Fruit fly (Drosophila melanogaster) whole organism, embryonic: ENCODE measurements around the gene CG8671.
A peak's percentile ranks its signal among the peaks of the same experiment; 100 is the strongest.

Experiments
- C15 ChIP-seq: fragments of 200-800 bp; sonication (Bioruptor generic); IDR thresholded peaks from 3 replicates; pipeline ENCODE4 v1.3.6; 2022; ENCODE audit warnings: missing biosample characterization, missing genetic modification characterization
- CG10274 ChIP-seq: fragments of 200-800 bp; sonication (Bioruptor generic); optimal IDR thresholded peaks from 3 replicates; lab custom pipeline; 2017; ENCODE audit warnings: missing biosample characterization, mild to moderate bottlenecking, missing genetic modification characterization
- CG10462 ChIP-seq: fragments of 200-800 bp; sonication (Bioruptor generic); optimal IDR thresholded peaks from 2 replicates; lab custom pipeline; 2016; ENCODE audit warnings: missing biosample characterization, missing genetic modification characterization
- CG10543 ChIP-seq: fragments of 200-800 bp; sonication (Bioruptor generic); optimal IDR thresholded peaks from 3 replicates; lab custom pipeline; 2017; ENCODE audit warnings: missing biosample characterization, mild to moderate bottlenecking, missing genetic modification characterization, moderate library complexity
- CG10654 ChIP-seq: fragments of 200-800 bp; sonication (Bioruptor generic); optimal IDR thresholded peaks from 2 replicates; lab custom pipeline; 2016; ENCODE audit warnings: missing biosample characterization, missing genetic modification characterization
- CG12769 ChIP-seq: fragments of 200-800 bp; sonication (Bioruptor generic); optimal IDR thresholded peaks from 2 replicates; lab custom pipeline; 2019; ENCODE audit warnings: missing biosample characterization, mild to moderate bottlenecking, missing genetic modification characterization, moderate library complexity
- CG12942 ChIP-seq: fragments of 200-800 bp; sonication (Bioruptor generic); optimal IDR thresholded peaks from 3 replicates; lab custom pipeline; 2016; ENCODE audit warnings: missing biosample characterization, missing genetic modification characterization
- CG13624 ChIP-seq: fragments of 200-800 bp; sonication (Bioruptor generic); optimal IDR thresholded peaks from 2 replicates; lab custom pipeline; 2016; ENCODE audit warnings: missing biosample characterization, missing genetic modification characterization
- CG15479 ChIP-seq: fragments of 200-800 bp; sonication (Bioruptor generic); optimal IDR thresholded peaks from 3 replicates; lab custom pipeline; 2019; ENCODE audit warnings: missing biosample characterization, mild to moderate bottlenecking, missing genetic modification characterization, moderate library complexity
- CG18599 ChIP-seq: fragments of 200-800 bp; sonication (Bioruptor generic); optimal IDR thresholded peaks from 3 replicates; lab custom pipeline; 2017; ENCODE audit warnings: missing biosample characterization, missing genetic modification characterization, mild to moderate bottlenecking, moderate library complexity, missing genetic modification reagents
- CG34376 ChIP-seq: fragments of 200-800 bp; sonication (Bioruptor generic); optimal IDR thresholded peaks from 2 replicates; lab custom pipeline; 2018; ENCODE audit warnings: missing biosample characterization, mild to moderate bottlenecking, missing genetic modification characterization
- CG4404 ChIP-seq: fragments of 200-800 bp; sonication (Bioruptor generic); IDR thresholded peaks from 2 replicates; pipeline ENCODE4 v1.3.6; 2022; ENCODE audit warnings: missing biosample characterization, missing genetic modification characterization
- CG4707 ChIP-seq: fragments of 200-800 bp; sonication (Bioruptor generic); optimal IDR thresholded peaks from 2 replicates; lab custom pipeline; 2018; ENCODE audit warnings: missing biosample characterization, mild to moderate bottlenecking, missing genetic modification characterization, moderate library complexity
- CG6272 ChIP-seq: fragments of 200-800 bp; sonication (Bioruptor generic); IDR thresholded peaks from 2 replicates; pipeline ENCODE4 v1.3.6; 2022; ENCODE audit warnings: missing biosample characterization, missing genetic modification characterization
- CG7271 ChIP-seq: fragments of 200-800 bp; sonication (Bioruptor generic); optimal IDR thresholded peaks from 2 replicates; lab custom pipeline; 2018; ENCODE audit warnings: missing biosample characterization, mild to moderate bottlenecking, missing genetic modification characterization, moderate library complexity
- CG7745 ChIP-seq: fragments of 200-800 bp; sonication (Bioruptor generic); optimal IDR thresholded peaks from 2 replicates; lab custom pipeline; 2018; ENCODE audit warnings: missing biosample characterization, mild to moderate bottlenecking, missing genetic modification characterization, moderate library complexity
- CG8089 ChIP-seq: fragments of 200-800 bp; sonication (Bioruptor generic); optimal IDR thresholded peaks from 3 replicates; lab custom pipeline; 2016; ENCODE audit warnings: missing biosample characterization, missing genetic modification characterization
- CG8281 ChIP-seq: fragments of 200-800 bp; sonication (Bioruptor generic); optimal IDR thresholded peaks from 2 replicates; lab custom pipeline; 2018; ENCODE audit warnings: missing biosample characterization, mild to moderate bottlenecking, missing genetic modification characterization, moderate library complexity
- Deaf1 ChIP-seq: fragments of 200-800 bp; optimal IDR thresholded peaks from 3 replicates; lab custom pipeline; 2019; ENCODE audit warnings: missing biosample characterization, mild to moderate bottlenecking, missing genetic modification characterization, moderate library complexity
- Dref ChIP-seq: fragments of 200-800 bp; sonication (Bioruptor generic); IDR thresholded peaks from 2 replicates; pipeline ENCODE4 v1.3.6; 2022; ENCODE audit warnings: missing biosample characterization, missing genetic modification characterization
- GATAe ChIP-seq: fragments of 200-800 bp; sonication (Bioruptor generic); conservative IDR thresholded peaks from 2 replicates; pipeline ENCODE4 v1.3.6; 2022; ENCODE audit warnings: missing biosample characterization, missing genetic modification characterization
- Hand ChIP-seq: fragments of 200-800 bp; sonication (Bioruptor generic); optimal IDR thresholded peaks from 2 replicates; lab custom pipeline; 2017; ENCODE audit warnings: mild to moderate bottlenecking, missing biosample characterization, missing genetic modification reagents, missing genetic modification characterization
- Hr78 ChIP-seq, 2 experiments: fragments of 200-800 bp in 1 of 2; fragments of >200 bp in 1 of 2; sonication (Bioruptor generic) in 1 of 2; optimal IDR thresholded peaks; 2 replicates each; lab custom pipeline; 2017 to 2019; ENCODE audit warnings: missing biosample characterization in 2 of 2, missing genetic modification characterization in 2 of 2, mild to moderate bottlenecking in 1 of 2, moderate library complexity in 1 of 2
- Med ChIP-seq: fragments of 200-800 bp; sonication (Bioruptor generic); peaks from one replicate; lab custom pipeline; 2016; ENCODE audit warnings: missing biosample characterization, missing genetic modification characterization, mild to moderate bottlenecking, inconsistent platforms, moderate library complexity
- NC2α ChIP-seq: fragments of 200-800 bp; sonication (Bioruptor generic); optimal IDR thresholded peaks from 2 replicates; lab custom pipeline; 2016; ENCODE audit warnings: missing biosample characterization, missing genetic modification characterization
- Opbp ChIP-seq: fragments of 200-800 bp; sonication (Bioruptor generic); IDR thresholded peaks from 3 replicates; pipeline ENCODE4 v1.3.6; 2022; ENCODE audit warnings: missing biosample characterization, missing genetic modification characterization; ENCODE audit not compliant: partially characterized antibody
- Pdp1 ChIP-seq, 2 experiments: fragments of 200-800 bp; sonication (Bioruptor generic); optimal IDR thresholded peaks; 3 replicates each; lab custom pipeline; 2016; ENCODE audit warnings: missing biosample characterization in 2 of 2, missing genetic modification characterization in 2 of 2, mild to moderate bottlenecking in 1 of 2, moderate library complexity in 1 of 2
- Usf ChIP-seq: fragments of 200-800 bp; sonication (Bioruptor generic); optimal IDR thresholded peaks from 2 replicates; lab custom pipeline; 2017; ENCODE audit warnings: missing genotype, missing biosample characterization, missing genetic modification characterization
- ara ChIP-seq: fragments of 200-800 bp; sonication (Bioruptor generic); IDR thresholded peaks from 2 replicates; pipeline ENCODE4 v1.3.6; 2022; ENCODE audit warnings: missing biosample characterization, missing genetic modification characterization
- chinmo ChIP-seq: fragments of 200-800 bp; sonication (Bioruptor generic); IDR thresholded peaks from 4 replicates; pipeline ENCODE4 v1.3.6; 2022; ENCODE audit warnings: missing biosample characterization, missing genetic modification characterization; ENCODE audit not compliant: partially characterized antibody
- cwo ChIP-seq: fragments of 200-800 bp; sonication (Bioruptor generic); optimal IDR thresholded peaks from 3 replicates; lab custom pipeline; 2017; ENCODE audit warnings: missing biosample characterization, missing genetic modification characterization, mild to moderate bottlenecking, moderate library complexity, missing genetic modification reagents
- dmrt11E ChIP-seq: fragments of 200-800 bp; sonication (Bioruptor generic); optimal IDR thresholded peaks from 3 replicates; lab custom pipeline; 2018; ENCODE audit warnings: missing biosample characterization, mild to moderate bottlenecking, missing genetic modification characterization, moderate library complexity
- exex ChIP-seq: fragments of 200-800 bp; sonication (Bioruptor generic); optimal IDR thresholded peaks from 4 replicates; lab custom pipeline; 2018; ENCODE audit warnings: missing biosample characterization, mild to moderate bottlenecking, missing genetic modification characterization, moderate library complexity
- grn ChIP-seq: fragments of 200-800 bp; sonication (Bioruptor generic); optimal IDR thresholded peaks from 3 replicates; lab custom pipeline; 2017; ENCODE audit warnings: missing biosample characterization, missing genetic modification characterization
- kay ChIP-seq: fragments of 200-800 bp; sonication (Bioruptor generic); optimal IDR thresholded peaks from 2 replicates; lab custom pipeline; 2016; ENCODE audit warnings: missing biosample characterization, missing genetic modification characterization
- knrl ChIP-seq: fragments of 200-800 bp; sonication (Bioruptor generic); IDR thresholded peaks from 3 replicates; pipeline ENCODE4 v1.3.6; 2022; ENCODE audit warnings: missing biosample characterization, missing genetic modification characterization; ENCODE audit not compliant: partially characterized antibody
- mirr ChIP-seq: fragments of 200-800 bp; sonication (Bioruptor generic); optimal IDR thresholded peaks from 3 replicates; lab custom pipeline; 2018; ENCODE audit warnings: missing biosample characterization, mild to moderate bottlenecking, missing genetic modification characterization
- pfk ChIP-seq: fragments of 200-800 bp; sonication (Bioruptor generic); optimal IDR thresholded peaks from 2 replicates; lab custom pipeline; 2018; ENCODE audit warnings: missing biosample characterization, mild to moderate bottlenecking, missing genetic modification characterization, moderate library complexity
- sd ChIP-seq: fragments of 200-800 bp; sonication (Bioruptor generic); optimal IDR thresholded peaks from 3 replicates; lab custom pipeline; 2018; ENCODE audit warnings: missing biosample characterization, mild to moderate bottlenecking, missing genetic modification characterization, moderate library complexity
- sens ChIP-seq: fragments of 200-800 bp; sonication (Bioruptor generic); peaks from one replicate; lab custom pipeline; 2016; ENCODE audit warnings: missing biosample characterization, missing genetic modification characterization
- sens-2 ChIP-seq: fragments of 200-800 bp; sonication (Bioruptor generic); IDR thresholded peaks from 2 replicates; pipeline ENCODE4 v1.3.6; 2022; ENCODE audit warnings: missing biosample characterization, missing genetic modification characterization
- slou ChIP-seq: fragments of 200-800 bp; sonication (Bioruptor generic); optimal IDR thresholded peaks from 3 replicates; lab custom pipeline; 2016; ENCODE audit warnings: missing biosample characterization, missing genetic modification characterization
- sob ChIP-seq: fragments of 200-800 bp; sonication (Bioruptor generic); IDR thresholded peaks from 2 replicates; pipeline ENCODE4 v1.3.6; 2022; ENCODE audit warnings: missing biosample characterization, missing genetic modification characterization
- sug ChIP-seq: fragments of 200-800 bp; optimal IDR thresholded peaks from 2 replicates; lab custom pipeline; 2019; ENCODE audit warnings: missing biosample characterization, mild to moderate bottlenecking, missing genetic modification characterization, moderate library complexity
- tll ChIP-seq, 2 experiments: fragments of 200-800 bp in 1 of 2; fragments of >200 bp in 1 of 2; sonication (Bioruptor generic) in 1 of 2; optimal IDR thresholded peaks; 2 replicates each; lab custom pipeline; 2017 to 2019; ENCODE audit warnings: missing biosample characterization in 2 of 2, missing genetic modification characterization in 2 of 2, mild to moderate bottlenecking in 1 of 2, moderate library complexity in 1 of 2
- tup ChIP-seq: fragments of 200-800 bp; sonication (Bioruptor generic); optimal IDR thresholded peaks from 2 replicates; lab custom pipeline; 2016; ENCODE audit warnings: missing biosample characterization, mild to moderate bottlenecking, missing genetic modification characterization, moderate library complexity
- wor ChIP-seq: fragments of 200-800 bp; sonication (Bioruptor generic); IDR thresholded peaks from 2 replicates; pipeline ENCODE4 v1.3.6; 2022; ENCODE audit warnings: missing biosample characterization, missing genetic modification characterization
- z ChIP-seq: fragments of 200-800 bp; sonication (Bioruptor generic); IDR thresholded peaks from 3 replicates; pipeline ENCODE4 v1.3.6; 2022; ENCODE audit warnings: missing biosample characterization, missing genetic modification characterization

The CG8671 gene

dm6 chr2L:21303655-21304532, 41.1 kb downstream of the CG8671 start:
- peak; percentile 33 for TF ChIP-seq sens (GFP tag; lab: Kevin White, UChicago)
- peak; percentile 81 for TF ChIP-seq cwo (GFP tag; lab: Kevin White, UChicago)
- peak; percentile 13 for TF ChIP-seq CG12769 (tag; lab: Kevin White, UChicago)
- TF ChIP-seq ara (GFP tag; lab: Robert Waterston, UW), result no peak
- no peak for TF ChIP-seq sob
- TF ChIP-seq C15, result 0 out of 3 replicates have a peak, but pooled peaks have one; percentile 7
- TF ChIP-seq Hr78 (GFP tag; optimal IDR thresholded peaks at IDR 0.05; lab: Kevin White, UChicago), result peak in 1 of 2 experiments; percentile 23
- TF ChIP-seq Pdp1 (GFP tag; optimal IDR thresholded peaks at IDR 0.05; lab: Kevin White, UChicago), result peak in 1 of 2 experiments; percentile 97
- TF ChIP-seq knrl (GFP tag; lab: Robert Waterston, UW), result no peak
- peak; percentile 7 for TF ChIP-seq Hand
- TF ChIP-seq CG8089 (GFP tag; lab: Kevin White, UChicago), result no peak
- peak; percentile 67 for TF ChIP-seq CG10543
- no peak for TF ChIP-seq wor (GFP tag; lab: Robert Waterston, UW)
- TF ChIP-seq CG6272 (GFP tag; lab: Robert Waterston, UW), result no peak
- TF ChIP-seq mirr (GFP tag; lab: Kevin White, UChicago), result peak; percentile 70
- TF ChIP-seq pfk, result no peak
- no peak for TF ChIP-seq CG7271 (tag; lab: Kevin White, UChicago)
- peak; percentile 83 for TF ChIP-seq Deaf1 (tag; lab: Kevin White, UChicago)
- TF ChIP-seq GATAe (GFP tag; lab: Robert Waterston, UW), result peak; percentile 23; the same call in 1 of the 2 replicates
- TF ChIP-seq CG8281, result no peak
- no peak for TF ChIP-seq tll (GFP tag; optimal IDR thresholded peaks at IDR 0.05; lab: Kevin White, UChicago)
- TF ChIP-seq CG10274 (GFP tag; lab: Kevin White, UChicago), result peak; percentile 93
- TF ChIP-seq CG15479 (GFP tag; lab: Kevin White, UChicago), result peak; percentile 32
- peak; percentile 81 for TF ChIP-seq sug (tag; lab: Kevin White, UChicago)
- 0 out of 4 replicates have a peak, but pooled peaks have one; percentile 70 for TF ChIP-seq chinmo (GFP tag; lab: Robert Waterston, UW)
- TF ChIP-seq CG13624 (GFP tag; lab: Kevin White, UChicago), result peak; percentile 5
- peak; percentile 15 for TF ChIP-seq grn (GFP tag; lab: Kevin White, UChicago)
- no peak for TF ChIP-seq Usf (GFP tag; lab: Kevin White, UChicago)
- TF ChIP-seq Med (GFP tag; lab: Kevin White, UChicago), result peak; percentile 92
- peak; percentile 80 for TF ChIP-seq exex
- TF ChIP-seq CG7745 (tag; lab: Kevin White, UChicago), result no peak
- peak; percentile 92 for TF ChIP-seq CG34376 (GFP tag; lab: Kevin White, UChicago)
- no peak for TF ChIP-seq CG4404 (GFP tag; lab: Robert Waterston, UW)
- peak; percentile 36 for TF ChIP-seq CG18599 (GFP tag; lab: Kevin White, UChicago)
- peak; percentile 52 for TF ChIP-seq sd (tag; lab: Kevin White, UChicago)

dm6 chr2L:21304533-21304850, 41.7 kb downstream of the CG8671 start:
- TF ChIP-seq CG12942 (GFP tag; lab: Kevin White, UChicago) (no peak), CG10654 (GFP tag; lab: Kevin White, UChicago) (no peak), GATAe (GFP tag; lab: Robert Waterston, UW) (no peak), Pdp1 (GFP tag; optimal IDR thresholded peaks at IDR 0.05; lab: Kevin White, UChicago) (peak in 1 of 2 experiments; percentile 90), sens (GFP tag; lab: Kevin White, UChicago) (peak; percentile 22), sens-2 (GFP tag; lab: Robert Waterston, UW) (no peak), slou (GFP tag; lab: Kevin White, UChicago) (no peak), NC2α (GFP tag; lab: Kevin White, UChicago) (no peak), CG10462 (GFP tag; lab: Kevin White, UChicago) (no peak), z (GFP tag; lab: Robert Waterston, UW) (no peak), Dref (GFP tag; lab: Robert Waterston, UW) (no peak), tup (GFP tag; lab: Kevin White, UChicago) (no peak), dmrt11E (tag; lab: Kevin White, UChicago) (no peak), CG4707 (no peak), Opbp (GFP tag; lab: Robert Waterston, UW) (no peak), kay (GFP tag; lab: Kevin White, UChicago) (no peak), sd (tag; lab: Kevin White, UChicago) (peak; percentile 55)
